Worm (Caenorhabditis elegans): ENCODE results near the gene sre-9.

- no peak for TF ChIP-seq snpc-4 (tag; optimal IDR thresholded peaks at IDR 0.05)
- no peak for TF ChIP-seq mdl-1 (tag; optimal IDR thresholded peaks at IDR 0.05)
- no peak for TF ChIP-seq lin-39 (tag; optimal IDR thresholded peaks at IDR 0.05)
- no peak for TF ChIP-seq nhr-23 (tag; optimal IDR thresholded peaks at IDR 0.05)
- no peak for TF ChIP-seq nhr-237 (tag; optimal IDR thresholded peaks at IDR 0.05)
- TF ChIP-seq ZK546.5 (tag; optimal IDR thresholded peaks at IDR 0.05), result no peak
- TF ChIP-seq sma-9 (GFP tag; optimal IDR thresholded peaks at IDR 0.05), result no peak
- no peak for TF ChIP-seq sma-9 (tag; optimal IDR thresholded peaks at IDR 0.05)
- TF ChIP-seq unc-62 (GFP tag; optimal IDR thresholded peaks at IDR 0.05), result no peak
- no peak for TF ChIP-seq ceh-16 (tag; optimal IDR thresholded peaks at IDR 0.05)
- no peak for TF ChIP-seq nhr-77 (tag; optimal IDR thresholded peaks at IDR 0.05)
Observed at ce11 chrV:3865273-3865672, 29.5 kb upstream of the sre-9 start.

All from whole organism, L2 larva.